Fruit fly (Drosophila melanogaster) whole organism, embryonic: ENCODE measurements around the gene CG17982.

Source experiments
- CG10209 ChIP-seq: fragments of 200-800 bp; sonication (Bioruptor generic); optimal IDR thresholded peaks from 3 replicates; lab custom pipeline; 2017; ENCODE audit warnings: missing biosample characterization, mild to moderate bottlenecking, missing genetic modification characterization, missing genetic modification reagents
- CG10654 ChIP-seq: fragments of 200-800 bp; sonication (Bioruptor generic); optimal IDR thresholded peaks from 2 replicates; lab custom pipeline; 2016; ENCODE audit warnings: missing biosample characterization, missing genetic modification characterization
- CG11398 ChIP-seq: fragments of 200-800 bp; sonication (Bioruptor generic); optimal IDR thresholded peaks from 2 replicates; lab custom pipeline; 2016; ENCODE audit warnings: missing biosample characterization, missing genetic modification characterization
- CG1233 ChIP-seq: fragments of 200-800 bp; sonication (Bioruptor generic); optimal IDR thresholded peaks from 4 replicates; lab custom pipeline; 2018; ENCODE audit warnings: missing biosample characterization, mild to moderate bottlenecking, missing genetic modification characterization
- CG13296 ChIP-seq: fragments of 200-800 bp; sonication (Bioruptor generic); optimal IDR thresholded peaks from 3 replicates; lab custom pipeline; 2018; ENCODE audit warnings: missing biosample characterization, mild to moderate bottlenecking, missing genetic modification characterization
- CG1529 ChIP-seq: fragments of 200-800 bp; sonication (Bioruptor generic); optimal IDR thresholded peaks from 3 replicates; lab custom pipeline; 2018; ENCODE audit warnings: missing biosample characterization, missing genetic modification characterization
- CG1647 ChIP-seq: fragments of 200-800 bp; sonication (Bioruptor generic); optimal IDR thresholded peaks from 3 replicates; lab custom pipeline; 2016; ENCODE audit warnings: missing biosample characterization, missing genetic modification characterization
- CG17186 ChIP-seq: fragments of 200-800 bp; sonication (Bioruptor generic); optimal IDR thresholded peaks from 3 replicates; lab custom pipeline; 2017; ENCODE audit warnings: missing biosample characterization, missing genetic modification reagents, missing genetic modification characterization
- CG17328 ChIP-seq: fragments of 200-800 bp; sonication (Bioruptor generic); IDR thresholded peaks from 2 replicates; pipeline ENCODE4 v1.3.6; 2022; ENCODE audit warnings: missing biosample characterization, missing genetic modification characterization
- CG17829 ChIP-seq: fragments of 200-800 bp; optimal IDR thresholded peaks from 2 replicates; lab custom pipeline; 2019; ENCODE audit warnings: missing biosample characterization, mild to moderate bottlenecking, missing genetic modification characterization, moderate library complexity
- CG30431 ChIP-seq: fragments of 200-800 bp; sonication (Bioruptor generic); optimal IDR thresholded peaks from 2 replicates; lab custom pipeline; 2017; ENCODE audit warnings: missing biosample characterization, missing genetic modification characterization
- CG31441 ChIP-seq: fragments of 200-800 bp; sonication (Bioruptor generic); IDR thresholded peaks from 2 replicates; pipeline ENCODE4 v1.3.6; 2022; ENCODE audit warnings: missing biosample characterization, missing genetic modification characterization
- CG32767 ChIP-seq: fragments of 200-800 bp; sonication (Bioruptor generic); IDR thresholded peaks from 2 replicates; pipeline ENCODE4 v1.3.6; 2022; ENCODE audit warnings: missing biosample characterization, missing genetic modification characterization
- CG34376 ChIP-seq: fragments of 200-800 bp; sonication (Bioruptor generic); optimal IDR thresholded peaks from 2 replicates; lab custom pipeline; 2018; ENCODE audit warnings: missing biosample characterization, mild to moderate bottlenecking, missing genetic modification characterization
- CG43689 ChIP-seq: fragments of 200-800 bp; sonication (Bioruptor generic); IDR thresholded peaks from 2 replicates; pipeline ENCODE4 v1.3.6; 2022; ENCODE audit warnings: missing biosample characterization, missing genetic modification characterization
- CG6254 ChIP-seq: fragments of 200-800 bp; sonication (Bioruptor generic); optimal IDR thresholded peaks from 3 replicates; lab custom pipeline; 2017; ENCODE audit warnings: mild to moderate bottlenecking, missing biosample characterization, missing genetic modification reagents, missing genetic modification characterization
- CG6813 ChIP-seq: fragments of 200-800 bp; sonication (Bioruptor generic); optimal IDR thresholded peaks from 2 replicates; lab custom pipeline; 2017; ENCODE audit warnings: missing biosample characterization, missing genetic modification characterization, mild to moderate bottlenecking, moderate library complexity, missing genetic modification reagents
- CG7839 ChIP-seq: fragments of 200-800 bp; sonication (Bioruptor generic); optimal IDR thresholded peaks from 3 replicates; lab custom pipeline; 2018; ENCODE audit warnings: missing biosample characterization, mild to moderate bottlenecking, missing genetic modification characterization, moderate library complexity
- CG7963 ChIP-seq: fragments of 200-800 bp; sonication (Bioruptor generic); IDR thresholded peaks from 3 replicates; pipeline ENCODE4 v1.3.6; 2022; ENCODE audit warnings: missing biosample characterization, missing genetic modification characterization; ENCODE audit not compliant: partially characterized antibody
- CG8089 ChIP-seq: fragments of 200-800 bp; sonication (Bioruptor generic); optimal IDR thresholded peaks from 3 replicates; lab custom pipeline; 2016; ENCODE audit warnings: missing biosample characterization, missing genetic modification characterization
- CG9876 ChIP-seq: fragments of 200-800 bp; sonication (Bioruptor generic); optimal IDR thresholded peaks from 2 replicates; lab custom pipeline; 2016; ENCODE audit warnings: missing biosample characterization, missing genetic modification characterization
- Camta ChIP-seq: fragments of 200-800 bp; sonication (Bioruptor generic); optimal IDR thresholded peaks from 2 replicates; lab custom pipeline; 2016; ENCODE audit warnings: missing biosample characterization, missing genetic modification characterization
- Dad ChIP-seq: fragments of 200-800 bp; sonication (Bioruptor generic); optimal IDR thresholded peaks from 3 replicates; lab custom pipeline; 2016; ENCODE audit warnings: missing biosample characterization, missing genetic modification characterization
- Dip3 ChIP-seq: fragments of 200-800 bp; sonication (Bioruptor generic); optimal IDR thresholded peaks from 3 replicates; lab custom pipeline; 2016; ENCODE audit warnings: missing biosample characterization, missing genetic modification characterization
- Dref ChIP-seq: fragments of 200-800 bp; sonication (Bioruptor generic); IDR thresholded peaks from 2 replicates; pipeline ENCODE4 v1.3.6; 2022; ENCODE audit warnings: missing biosample characterization, missing genetic modification characterization
- Elba2 ChIP-seq: fragments of 200-800 bp; sonication (Bioruptor generic); optimal IDR thresholded peaks from 3 replicates; lab custom pipeline; 2016; ENCODE audit warnings: missing biosample characterization, missing genetic modification characterization
- Jarid2 ChIP-seq: fragments of 200-800 bp; sonication (Bioruptor generic); optimal IDR thresholded peaks from 3 replicates; lab custom pipeline; 2017; ENCODE audit warnings: mild to moderate bottlenecking, missing biosample characterization, missing genetic modification reagents, missing genetic modification characterization
- NFAT ChIP-seq: fragments of 200-800 bp; sonication (Bioruptor generic); IDR thresholded peaks from 2 replicates; pipeline ENCODE4 v1.3.6; 2022; ENCODE audit warnings: missing biosample characterization, missing genetic modification characterization
- Nf-YB ChIP-seq: fragments of 200-800 bp; sonication (Bioruptor generic); optimal IDR thresholded peaks from 3 replicates; lab custom pipeline; 2019; ENCODE audit warnings: missing biosample characterization, mild to moderate bottlenecking, missing genetic modification characterization, moderate library complexity
- Sin3A ChIP-seq: fragments of >200 bp; optimal IDR thresholded peaks from 2 replicates; lab custom pipeline; 2018
- Sry-β ChIP-seq: fragments of 200-800 bp; sonication (Bioruptor generic); optimal IDR thresholded peaks from 2 replicates; lab custom pipeline; 2018; ENCODE audit warnings: missing biosample characterization, mild to moderate bottlenecking, missing genetic modification characterization, moderate library complexity
- az2 ChIP-seq: fragments of 200-800 bp; sonication (Bioruptor generic); optimal IDR thresholded peaks from 3 replicates; lab custom pipeline; 2016; ENCODE audit warnings: missing biosample characterization, missing genetic modification characterization
- btn ChIP-seq: fragments of 200-800 bp; sonication (Bioruptor generic); optimal IDR thresholded peaks from 2 replicates; lab custom pipeline; 2016; ENCODE audit warnings: missing biosample characterization, missing genetic modification characterization
- dpn ChIP-seq, 2 experiments: fragments of 200-800 bp; sonication (Bioruptor generic); optimal IDR thresholded peaks; 3 replicates each; lab custom pipeline; 2016; ENCODE audit warnings: missing biosample characterization in 2 of 2, missing genetic modification characterization in 2 of 2
- esg ChIP-seq: fragments of 200-800 bp; sonication (Bioruptor generic); conservative IDR thresholded peaks from 2 replicates; pipeline ENCODE4 v1.3.6; 2022; ENCODE audit warnings: missing biosample characterization, missing genetic modification characterization
- exex ChIP-seq: fragments of 200-800 bp; sonication (Bioruptor generic); optimal IDR thresholded peaks from 4 replicates; lab custom pipeline; 2018; ENCODE audit warnings: missing biosample characterization, mild to moderate bottlenecking, missing genetic modification characterization, moderate library complexity
- gce ChIP-seq: fragments of 200-800 bp; sonication (Bioruptor generic); IDR thresholded peaks from 3 replicates; pipeline ENCODE4 v1.3.6; 2022; ENCODE audit warnings: missing biosample characterization, missing genetic modification characterization
- gfzf ChIP-seq: fragments of 200-800 bp; sonication (Bioruptor generic); optimal IDR thresholded peaks from 2 replicates; lab custom pipeline; 2016; ENCODE audit warnings: missing biosample characterization, mild to moderate bottlenecking, missing genetic modification characterization, moderate library complexity
- gsb-n ChIP-seq: fragments of 200-800 bp; sonication (Bioruptor generic); optimal IDR thresholded peaks from 3 replicates; lab custom pipeline; 2018; ENCODE audit warnings: missing biosample characterization, mild to moderate bottlenecking, missing genetic modification characterization
- gt ChIP-seq: fragments of 200-800 bp; sonication (Bioruptor generic); IDR thresholded peaks from 2 replicates; pipeline ENCODE4 v1.3.6; 2022; ENCODE audit warnings: missing biosample characterization, missing genetic modification characterization
- kni ChIP-seq: fragments of 200-800 bp; sonication (Bioruptor generic); optimal IDR thresholded peaks from 3 replicates; lab custom pipeline; 2017; ENCODE audit warnings: mild to moderate bottlenecking, missing biosample characterization, missing genetic modification reagents, missing genetic modification characterization
- nau ChIP-seq: fragments of 200-800 bp; sonication (Bioruptor generic); optimal IDR thresholded peaks from 3 replicates; lab custom pipeline; 2017; ENCODE audit warnings: missing biosample characterization, mild to moderate bottlenecking, missing genetic modification characterization, missing genetic modification reagents
- nmo ChIP-seq: fragments of 200-800 bp; sonication (Bioruptor generic); optimal IDR thresholded peaks from 2 replicates; lab custom pipeline; 2018; ENCODE audit warnings: missing biosample characterization, mild to moderate bottlenecking, missing genetic modification characterization, moderate library complexity
- pzg ChIP-seq: fragments of 200-800 bp; sonication (Bioruptor generic); optimal IDR thresholded peaks from 3 replicates; lab custom pipeline; 2018; ENCODE audit warnings: missing biosample characterization, mild to moderate bottlenecking, missing genetic modification characterization, moderate library complexity
- row ChIP-seq: fragments of 200-800 bp; sonication (Bioruptor generic); IDR thresholded peaks from 3 replicates; pipeline ENCODE4 v1.3.6; 2022; ENCODE audit warnings: missing biosample characterization, missing genetic modification characterization
- sens-2 ChIP-seq: fragments of 200-800 bp; sonication (Bioruptor generic); IDR thresholded peaks from 2 replicates; pipeline ENCODE4 v1.3.6; 2022; ENCODE audit warnings: missing biosample characterization, missing genetic modification characterization
- sim ChIP-seq: fragments of 200-800 bp; sonication (Bioruptor generic); IDR thresholded peaks from 2 replicates; pipeline ENCODE4 v1.3.6; 2022; ENCODE audit warnings: missing biosample characterization, missing genetic modification characterization
- sima ChIP-seq: fragments of 200-800 bp; sonication (Bioruptor generic); optimal IDR thresholded peaks from 2 replicates; lab custom pipeline; 2016; ENCODE audit warnings: missing biosample characterization, missing genetic modification characterization
- so ChIP-seq: fragments of 200-800 bp; sonication (Bioruptor generic); IDR thresholded peaks from 3 replicates; pipeline ENCODE4 v1.3.6; 2022; ENCODE audit warnings: missing biosample characterization, missing genetic modification characterization
- tap ChIP-seq: fragments of 200-800 bp; optimal IDR thresholded peaks from 3 replicates; lab custom pipeline; 2019; ENCODE audit warnings: missing biosample characterization, mild to moderate bottlenecking, missing genetic modification characterization, moderate library complexity

Gene CG17982

DNA sequence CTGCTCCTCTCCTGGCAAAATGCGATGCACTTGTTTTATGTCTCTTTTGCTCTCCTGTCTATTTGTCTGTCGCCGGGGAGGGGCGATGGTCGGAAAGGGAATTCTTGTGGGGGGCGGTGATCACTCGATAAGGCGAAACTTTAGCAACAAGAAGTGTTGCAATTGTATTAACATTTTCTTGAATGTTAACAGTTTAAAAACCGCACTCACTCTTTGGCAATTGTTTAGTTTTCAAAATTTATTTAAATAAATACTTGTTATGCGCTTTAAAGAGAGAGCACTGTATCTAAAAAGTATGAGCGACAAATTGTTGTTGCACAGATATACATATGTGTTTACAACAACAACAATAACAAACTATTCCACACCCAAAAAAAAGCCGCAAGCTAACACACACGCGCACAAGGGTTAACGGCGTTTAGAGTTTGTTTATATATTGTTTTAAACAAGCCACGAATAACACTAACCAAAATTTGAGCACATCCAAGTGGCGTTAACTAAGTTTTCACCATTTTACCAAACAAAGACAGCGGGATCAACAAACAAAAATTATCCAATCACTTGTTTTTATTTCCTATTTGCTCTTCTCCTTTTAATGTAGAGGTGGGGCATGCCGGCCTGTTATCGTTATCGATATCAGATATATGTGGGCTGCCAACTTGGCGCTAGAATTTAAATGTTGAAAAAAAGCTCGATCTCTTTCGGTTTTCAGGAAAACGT is 42.0 kb downstream of the CG17982 start, which contains the start of gene CG2258 (continued):
- no peak for TF ChIP-seq Dad (GFP tag; lab: Kevin White, UChicago)
- TF ChIP-seq gce (GFP tag; lab: Robert Waterston, UW), result peak; percentile 79
- TF ChIP-seq exex (tag; lab: Kevin White, UChicago), result peak; percentile 46
- TF ChIP-seq Camta (GFP tag; lab: Kevin White, UChicago), result no peak
- no peak for TF ChIP-seq sima
- TF ChIP-seq CG34376 (GFP tag; lab: Kevin White, UChicago), result peak; percentile 40
- TF ChIP-seq Nf-YB (GFP tag; lab: Kevin White, UChicago), result peak; percentile 45
- peak; percentile 80 for TF ChIP-seq CG10654 (GFP tag; lab: Kevin White, UChicago)
- no peak for TF ChIP-seq Elba2 (GFP tag; lab: Kevin White, UChicago)
- peak; percentile 44 for TF ChIP-seq Jarid2 (GFP tag; lab: Kevin White, UChicago)
- TF ChIP-seq gfzf (GFP tag; lab: Kevin White, UChicago), result peak; percentile 8
- TF ChIP-seq gt (GFP tag; lab: Robert Waterston, UW), result no peak
- peak; percentile 68; the same call in 1 of the 3 replicates for TF ChIP-seq so
- peak; percentile 76 for TF ChIP-seq gsb-n (tag; lab: Kevin White, UChicago)
- TF ChIP-seq CG10209, result peak; percentile 78
- TF ChIP-seq nmo (GFP tag; lab: Kevin White, UChicago), result peak; percentile 89
- TF ChIP-seq btn (GFP tag; lab: Kevin White, UChicago), result peak; percentile 69
- peak; percentile 37; the same call in 1 of the 2 replicates for TF ChIP-seq sim
- TF ChIP-seq Sry-β (GFP tag; lab: Kevin White, UChicago), result peak; percentile 10
- peak; percentile 75 for TF ChIP-seq NFAT (GFP tag; lab: Robert Waterston, UW)
- TF ChIP-seq dpn (GFP tag; optimal IDR thresholded peaks at IDR 0.05; lab: Kevin White, UChicago), result peak; percentile 5 to 85
- peak; percentile 92 for TF ChIP-seq CG7839 (tag; lab: Kevin White, UChicago)
- TF ChIP-seq CG6813 (GFP tag; lab: Kevin White, UChicago), result peak; percentile 83
- TF ChIP-seq CG7963, result no peak
- TF ChIP-seq Sin3A, result no peak
- TF ChIP-seq CG1647 (GFP tag; lab: Kevin White, UChicago), result peak; percentile 77
- TF ChIP-seq CG17328 (GFP tag; lab: Robert Waterston, UW), result peak; percentile 86
- TF ChIP-seq sens-2, result no peak; the same call in 1 of the 2 replicates
- peak; percentile 85 for TF ChIP-seq az2 (GFP tag; lab: Kevin White, UChicago)
- peak; percentile 46 for TF ChIP-seq CG8089 (GFP tag; lab: Kevin White, UChicago)
- TF ChIP-seq CG43689 (GFP tag; lab: Robert Waterston, UW), result peak; percentile 64
- TF ChIP-seq CG6254 (GFP tag; lab: Kevin White, UChicago), result peak; percentile 67
- no peak for TF ChIP-seq CG17186 (GFP tag; lab: Kevin White, UChicago)
- peak; percentile 87 for TF ChIP-seq CG17829 (tag; lab: Kevin White, UChicago)
- TF ChIP-seq CG1233 (GFP tag; lab: Kevin White, UChicago), result peak; percentile 82
- peak; percentile 79 for TF ChIP-seq nau
- peak; percentile 72 for TF ChIP-seq Dref
- TF ChIP-seq row (GFP tag; lab: Robert Waterston, UW), result peak; percentile 93
- TF ChIP-seq CG32767 (GFP tag; lab: Robert Waterston, UW), result peak; percentile 76
- peak; percentile 89 for TF ChIP-seq CG31441 (GFP tag; lab: Robert Waterston, UW)
- peak; percentile 78 for TF ChIP-seq esg
- TF ChIP-seq Dip3, result peak; percentile 77
- no peak for TF ChIP-seq kni
- peak; percentile 82 for TF ChIP-seq CG1529
- TF ChIP-seq CG13296 (GFP tag; lab: Kevin White, UChicago), result peak; percentile 85
- peak; percentile 38 for TF ChIP-seq CG9876 (GFP tag; lab: Kevin White, UChicago)
- TF ChIP-seq CG11398 (GFP tag; lab: Kevin White, UChicago), result peak; percentile 66
- TF ChIP-seq tap (tag; lab: Kevin White, UChicago), result peak; percentile 91
- TF ChIP-seq CG30431 (GFP tag; lab: Kevin White, UChicago), result peak; percentile 65
- peak; percentile 31 for TF ChIP-seq pzg (GFP tag; lab: Kevin White, UChicago)
